Worm (Caenorhabditis elegans) whole organism, young adult: ENCODE data around the gene K05F1.14.

ENCODE experiments used
- B0019.2 ChIP-seq: fragments of 200-800 bp; sonication (Bioruptor generic); conservative IDR thresholded peaks from 2 replicates; pipeline ENCODE4 v1.3.6; 2022; ENCODE audit warnings: missing genetic modification reagents, missing genetic modification characterization, missing compliant biosample characterization
- B0336.3 ChIP-seq: fragments of 200-800 bp; sonication (Bioruptor generic); IDR thresholded peaks from 2 replicates; pipeline ENCODE4 v1.3.6; 2022; ENCODE audit warnings: missing genetic modification characterization, missing compliant biosample characterization
- D2030.7 ChIP-seq: fragments of 200-800 bp; sonication (Bioruptor generic); IDR thresholded peaks from 2 replicates; pipeline ENCODE4 v1.3.6; 2022; ENCODE audit warnings: missing genetic modification reagents, missing genetic modification characterization, missing compliant biosample characterization
- F57A8.1 ChIP-seq: fragments of 200-800 bp; sonication (Bioruptor generic); optimal IDR thresholded peaks from 2 replicates; lab custom pipeline; 2018; ENCODE audit warnings: mild to moderate bottlenecking, missing genetic modification characterization, moderate library complexity, missing compliant biosample characterization
- K11D2.4 ChIP-seq: fragments of 200-800 bp; sonication (Bioruptor generic); IDR thresholded peaks from 2 replicates; pipeline ENCODE4 v1.3.6; 2022; ENCODE audit warnings: missing genetic modification reagents, missing genetic modification characterization, missing compliant biosample characterization
- T07F8.4 ChIP-seq: sonication (generic microtip); optimal IDR thresholded peaks from 2 replicates; lab custom pipeline; 2016; ENCODE audit warnings: mild to moderate bottlenecking, missing genetic modification characterization, moderate library complexity, missing compliant biosample characterization
- Y56A3A.18 ChIP-seq: fragments of 200-800 bp; sonication (Bioruptor generic); IDR thresholded peaks from 2 replicates; pipeline ENCODE4 v1.3.6; 2022; ENCODE audit warnings: missing genetic modification reagents, missing genetic modification characterization, missing compliant biosample characterization
- Y79H2A.3 ChIP-seq: fragments of 200-800 bp; sonication (Bioruptor generic); conservative IDR thresholded peaks from 2 replicates; pipeline ENCODE4 v1.3.6; 2022; ENCODE audit warnings: missing genetic modification reagents, missing genetic modification characterization, missing compliant biosample characterization
- aptf-2 ChIP-seq: fragments of 200-800 bp; sonication (Bioruptor generic); conservative IDR thresholded peaks from 2 replicates; pipeline ENCODE4 v1.3.6; 2022; ENCODE audit warnings: missing genetic modification reagents, missing genetic modification characterization, missing compliant biosample characterization
- attf-5 ChIP-seq: fragments of 200-800 bp; sonication (Bioruptor generic); optimal IDR thresholded peaks from 2 replicates; lab custom pipeline; 2018; ENCODE audit warnings: mild to moderate bottlenecking, missing genetic modification characterization, missing compliant biosample characterization
- attf-6 ChIP-seq: fragments of 200-800 bp; sonication (Bioruptor generic); IDR thresholded peaks from 2 replicates; pipeline ENCODE4 v1.3.6; 2022; ENCODE audit warnings: missing genetic modification reagents, missing genetic modification characterization, missing compliant biosample characterization
- cebp-1 ChIP-seq, 2 experiments: fragments of 200-800 bp in 1 of 2; sonication (Bioruptor generic) in 1 of 2; sonication (generic microtip) in 1 of 2; IDR thresholded peaks in 1 of 2; optimal IDR thresholded peaks in 1 of 2; 2 replicates each; pipeline versions ENCODE4 v1.3.6 to Lab custom; 2017 to 2022; ENCODE audit warnings: missing compliant biosample characterization in 2 of 2, missing genetic modification characterization in 2 of 2, mild to moderate bottlenecking in 1 of 2, missing genetic modification reagents in 1 of 2, moderate library complexity in 1 of 2
- ceh-58 ChIP-seq: fragments of 200-800 bp; sonication (Bioruptor generic); IDR thresholded peaks from 2 replicates; pipeline ENCODE4 v1.3.6; 2022; ENCODE audit warnings: missing genetic modification characterization, missing compliant biosample characterization
- ceh-79 ChIP-seq: sonication (generic microtip); optimal IDR thresholded peaks from 2 replicates; lab custom pipeline; 2017; ENCODE audit warnings: mild to moderate bottlenecking, missing genetic modification characterization, missing compliant biosample characterization
- dpl-1 ChIP-seq: fragments of 150-350 bp; optimal IDR thresholded peaks from 2 replicates; lab custom pipeline; 2014; ENCODE audit warnings: missing biosample characterization, missing genetic modification reagents, missing genetic modification characterization
- fkh-3 ChIP-seq: sonication (generic microtip); optimal IDR thresholded peaks from 2 replicates; lab custom pipeline; 2016; ENCODE audit warnings: mild to moderate bottlenecking, missing genetic modification characterization, missing compliant biosample characterization
- him-1 ChIP-seq: sonication (generic microtip); optimal IDR thresholded peaks from 2 replicates; lab custom pipeline; 2016; ENCODE audit warnings: missing genotype, missing genetic modification reagents, missing genetic modification characterization, missing compliant biosample characterization
- hmg-1.2 ChIP-seq: fragments of 200-800 bp; sonication (Bioruptor generic); IDR thresholded peaks from 2 replicates; pipeline ENCODE4 v1.3.6; 2022; ENCODE audit warnings: missing genetic modification reagents, missing genetic modification characterization, missing compliant biosample characterization
- let-607 ChIP-seq, 2 experiments: fragments of 200-800 bp in 1 of 2; sonication (Bioruptor generic) in 1 of 2; sonication (generic microtip) in 1 of 2; optimal IDR thresholded peaks; 2 replicates each; lab custom pipeline; 2016 to 2018; ENCODE audit warnings: mild to moderate bottlenecking in 2 of 2, missing compliant biosample characterization in 2 of 2, missing genetic modification characterization in 2 of 2, moderate library complexity in 2 of 2, missing genotype in 1 of 2
- lin-35 ChIP-seq, 3 experiments: fragments of 150-350 bp in 2 of 3; sonication (generic microtip) in 1 of 3; optimal IDR thresholded peaks; 2 replicates each; lab custom pipeline; 2014 to 2018; ENCODE audit warnings: missing biosample characterization in 3 of 3, missing genetic modification characterization in 3 of 3, missing genetic modification reagents in 3 of 3
- lsl-1 ChIP-seq: fragments of 200-800 bp; sonication (Bioruptor generic); optimal IDR thresholded peaks from 2 replicates; lab custom pipeline; 2018; ENCODE audit warnings: mild to moderate bottlenecking, missing genetic modification characterization, moderate library complexity, missing compliant biosample characterization
- madf-6 ChIP-seq: fragments of 200-800 bp; sonication (Bioruptor generic); IDR thresholded peaks from 2 replicates; pipeline ENCODE4 v1.3.6; 2022; ENCODE audit warnings: missing genetic modification reagents, missing genetic modification characterization, missing compliant biosample characterization
- madf-8 ChIP-seq: fragments of 200-800 bp; sonication (Bioruptor generic); conservative IDR thresholded peaks from 2 replicates; pipeline ENCODE4 v1.3.6; 2022; ENCODE audit warnings: missing genetic modification reagents, missing genetic modification characterization, missing compliant biosample characterization
- mes-4 ChIP-seq: sonication (generic microtip); optimal IDR thresholded peaks from 2 replicates; lab custom pipeline; 2016; ENCODE audit warnings: missing genotype, missing genetic modification characterization, missing compliant biosample characterization
- pbrm-1 ChIP-seq: fragments of 200-800 bp; sonication (Bioruptor generic); IDR thresholded peaks from 2 replicates; pipeline ENCODE4 v1.3.6; 2022; ENCODE audit warnings: missing genetic modification reagents, missing genetic modification characterization, missing compliant biosample characterization
- rec-8 ChIP-seq, 2 experiments: sonication (generic microtip); optimal IDR thresholded peaks; 2 replicates each; lab custom pipeline; 2016; ENCODE audit warnings: mild to moderate bottlenecking in 2 of 2, missing genetic modification characterization in 2 of 2, missing genetic modification reagents in 2 of 2, missing genotype in 2 of 2, missing biosample characterization in 1 of 2, missing compliant biosample characterization in 1 of 2, moderate library complexity in 1 of 2
- sdz-38 ChIP-seq: sonication (generic microtip); optimal IDR thresholded peaks from 2 replicates; lab custom pipeline; 2016; ENCODE audit warnings: missing genotype, missing genetic modification characterization, missing compliant biosample characterization
- snpc-1.1 ChIP-seq: sonication (generic microtip); optimal IDR thresholded peaks from 2 replicates; lab custom pipeline; 2017; ENCODE audit warnings: missing genetic modification characterization, mild to moderate bottlenecking, missing compliant biosample characterization, antibody characterized with exemption, moderate library complexity, missing genotype, missing genetic modification reagents; ENCODE audit not compliant: insufficient read depth
- snpc-3.4 ChIP-seq: sonication (generic microtip); optimal IDR thresholded peaks from 2 replicates; lab custom pipeline; 2017; ENCODE audit warnings: missing genetic modification characterization, mild to moderate bottlenecking, missing compliant biosample characterization, antibody characterized with exemption, moderate library complexity, missing genotype, missing genetic modification reagents
- tlf-1 ChIP-seq: fragments of 200-800 bp; sonication (Bioruptor generic); optimal IDR thresholded peaks from 2 replicates; lab custom pipeline; 2018; ENCODE audit warnings: mild to moderate bottlenecking, missing genetic modification characterization, missing compliant biosample characterization
- xnd-1 ChIP-seq: sonication (generic microtip); optimal IDR thresholded peaks from 2 replicates; lab custom pipeline; 2016; ENCODE audit warnings: missing genotype, missing genetic modification reagents, missing genetic modification characterization, missing compliant biosample characterization
- ztf-25 ChIP-seq: fragments of 200-800 bp; sonication (Bioruptor generic); IDR thresholded peaks from 2 replicates; pipeline ENCODE4 v1.3.6; 2022; ENCODE audit warnings: missing genetic modification reagents, missing genetic modification characterization, missing compliant biosample characterization

The K05F1.14 gene

DNA sequence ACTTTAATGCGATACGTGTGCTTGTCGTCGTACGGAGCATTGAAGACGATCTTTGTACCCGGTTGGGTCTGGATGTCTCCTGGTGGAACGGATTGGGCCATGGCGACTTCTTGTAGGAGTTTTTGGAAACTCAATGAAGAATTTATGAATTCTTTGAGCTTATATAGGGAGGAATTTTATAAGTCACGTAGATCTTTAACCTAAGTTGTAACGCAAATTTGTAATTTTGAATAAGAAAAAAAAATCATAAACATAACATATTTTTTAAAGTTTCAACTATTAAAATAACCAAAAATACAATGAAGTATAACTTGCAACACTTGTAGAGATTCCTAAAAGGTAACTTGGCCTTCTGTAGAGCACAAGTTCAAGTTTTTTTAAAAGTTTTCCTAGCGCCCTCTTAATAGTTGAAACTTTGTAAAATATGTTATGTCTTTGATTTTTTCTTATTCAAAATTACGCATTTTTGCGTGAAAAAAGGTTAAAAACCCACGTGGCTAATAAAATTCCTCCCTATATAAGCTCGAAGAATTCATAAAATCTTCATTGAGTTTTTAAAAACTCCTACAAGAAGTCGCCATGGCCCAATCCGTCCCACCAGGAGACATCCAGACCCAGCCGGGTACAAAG, 5.1 kb upstream of the K05F1.14 start, which contains the start of the genes msp-63 and msp-142:
Gene msp-63, minus strand, starts transcription at position 101 of the 630 bp plus-strand sequence.
Gene msp-142, plus strand, starts transcription at position 580 of the 630 bp plus-strand sequence.
- no peak for TF ChIP-seq cebp-1 (GFP tag; IDR thresholded peaks at IDR 0.05; lab: Robert Waterston, UW)
- TF ChIP-seq cebp-1 (tag; optimal IDR thresholded peaks at IDR 0.05; lab: Kevin White, UChicago): no peak
- TF ChIP-seq ceh-58: no peak
- TF ChIP-seq fkh-3: no peak
- TF ChIP-seq tlf-1 (GFP tag; lab: Kevin White, UChicago): no peak
- TF ChIP-seq attf-6 (GFP tag; lab: Robert Waterston, UW): no peak
- no peak for TF ChIP-seq dpl-1 (GFP tag; lab: Kevin White, UChicago)
- TF ChIP-seq T07F8.4 (tag; lab: Kevin White, UChicago): no peak
- no peak for TF ChIP-seq Y79H2A.3 (GFP tag; lab: Robert Waterston, UW)
- TF ChIP-seq snpc-1.1 (tag; lab: Kevin White, UChicago): no peak
- TF ChIP-seq aptf-2 (GFP tag; lab: Robert Waterston, UW): no peak
- TF ChIP-seq attf-5 (GFP tag; lab: Kevin White, UChicago): no peak
- TF ChIP-seq, all 124 proteins: peak for 0

DNA sequence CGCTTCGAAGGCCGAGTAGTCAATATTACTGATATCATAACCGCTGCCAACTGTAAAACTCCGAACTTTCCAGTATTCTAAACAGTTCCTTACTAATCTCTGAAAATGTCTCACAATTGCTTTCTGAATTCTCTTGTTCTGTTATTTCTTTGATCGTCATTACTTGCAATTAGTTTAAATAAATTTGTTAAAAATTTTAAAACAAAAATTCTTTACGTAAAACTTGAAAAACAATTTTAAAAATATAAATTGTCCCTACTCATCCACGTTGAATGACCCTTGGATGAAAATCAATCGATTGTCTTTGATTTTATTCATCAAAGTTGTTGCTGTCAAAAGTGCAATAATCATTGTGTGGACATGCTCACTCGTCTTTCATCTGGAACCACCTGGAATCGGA, 1.8 kb upstream of the K05F1.14 start, which contains the start of gene acdh-8:
Gene acdh-8, plus strand, starts transcription at position 301 of the 400 bp plus-strand sequence.
- no peak for TF ChIP-seq let-607 (tag; optimal IDR thresholded peaks at IDR 0.05; lab: Kevin White, UChicago)
- TF ChIP-seq him-1 (tag; lab: Kevin White, UChicago): no peak
- TF ChIP-seq pbrm-1 (GFP tag; lab: Robert Waterston, UW): no peak
- no peak for TF ChIP-seq hmg-1.2
- no peak for TF ChIP-seq rec-8 (tag; optimal IDR thresholded peaks at IDR 0.05; lab: Kevin White, UChicago)
- no peak for TF ChIP-seq K11D2.4 (GFP tag; lab: Robert Waterston, UW)
- TF ChIP-seq B0019.2 (GFP tag; lab: Robert Waterston, UW): no peak
- TF ChIP-seq sdz-38: no peak
- TF ChIP-seq ztf-25 (GFP tag; lab: Robert Waterston, UW): no peak
- no peak for TF ChIP-seq xnd-1

DNA sequence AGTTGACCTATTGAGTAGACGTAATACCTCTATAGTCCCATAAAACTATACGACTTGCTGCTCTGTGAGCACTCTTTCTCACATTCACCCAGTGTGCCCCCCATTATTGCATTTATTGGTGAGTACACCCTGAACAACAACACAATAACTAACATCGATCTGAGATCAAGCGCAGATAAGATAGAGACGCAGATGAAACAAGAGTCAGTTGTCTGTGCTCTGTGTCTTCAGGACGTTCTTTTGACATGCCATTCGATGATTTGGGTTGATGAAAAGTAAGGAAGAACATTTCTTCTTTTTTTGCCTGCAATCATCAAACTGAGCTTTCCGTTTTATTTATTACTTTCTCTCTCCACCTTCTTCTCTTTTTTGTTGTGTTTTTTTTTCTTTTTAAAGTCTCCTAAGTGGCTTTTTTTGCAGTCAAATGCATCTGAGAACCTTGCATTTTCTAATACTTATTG, 2.0 kb downstream of the K05F1.14 start, which contains the start of gene lect-2:
Gene lect-2, plus strand, starts transcription at position 411 of the 461 bp plus-strand sequence.
- no peak for TF ChIP-seq lin-35 (GFP tag; optimal IDR thresholded peaks at IDR 0.05; lab: Kevin White, UChicago)
- no peak for TF ChIP-seq T07F8.4 (tag; lab: Kevin White, UChicago)
- TF ChIP-seq dpl-1 (GFP tag; lab: Kevin White, UChicago): no peak
- no peak for TF ChIP-seq D2030.7
- TF ChIP-seq mes-4: no peak
- TF ChIP-seq sdz-38: no peak
- no peak for TF ChIP-seq Y56A3A.18
- no peak for TF ChIP-seq madf-8 (GFP tag; lab: Robert Waterston, UW)
- no peak for TF ChIP-seq snpc-3.4
- TF ChIP-seq lsl-1: no peak
- TF ChIP-seq madf-6 (GFP tag; lab: Robert Waterston, UW): no peak
- no peak for TF ChIP-seq F57A8.1 (GFP tag; lab: Kevin White, UChicago)
- no peak for TF ChIP-seq B0336.3 (GFP tag; lab: Robert Waterston, UW)
- TF ChIP-seq let-607 (tag; optimal IDR thresholded peaks at IDR 0.05; lab: Kevin White, UChicago): no peak
- TF ChIP-seq K11D2.4 (GFP tag; lab: Robert Waterston, UW): no peak
- TF ChIP-seq ceh-79 (tag; lab: Kevin White, UChicago): no peak
